Fruit fly (Drosophila melanogaster) Kc167 (cell line): Measurements from ENCODE around the gene CG34384.

Experiments
- Myc ChIP-seq: fragments of >200 bp; optimal IDR thresholded peaks from 2 replicates; lab custom pipeline; 2017; ENCODE audit warnings: missing external identifiers
- Sin3A ChIP-seq: fragments of >200 bp; optimal IDR thresholded peaks from 2 replicates; lab custom pipeline; 2018; ENCODE audit warnings: missing external identifiers
- psq ChIP-seq: fragments of >200 bp; optimal IDR thresholded peaks from 2 replicates; lab custom pipeline; 2017; ENCODE audit warnings: missing external identifiers

- TF ChIP-seq Myc (lab: Kevin White, UChicago) (no peak), Sin3A (no peak), psq (lab: Kevin White, UChicago) (no peak)
These were observed at the start of gene CG34384 for dm6 chr3R:7813981-7814529.
